Fruit fly (Drosophila melanogaster) whole organism, embryonic: ENCODE data around the gene CG32280.

Experiments used
- B-H2 ChIP-seq: fragments of 200-800 bp; sonication (Bioruptor generic); optimal IDR thresholded peaks from 2 replicates; lab custom pipeline; 2018; ENCODE audit warnings: missing biosample characterization, mild to moderate bottlenecking, missing genetic modification characterization
- CG10654 ChIP-seq: fragments of 200-800 bp; sonication (Bioruptor generic); optimal IDR thresholded peaks from 2 replicates; lab custom pipeline; 2016; ENCODE audit warnings: missing biosample characterization, missing genetic modification characterization
- CG10979 ChIP-seq: fragments of 200-800 bp; sonication (Bioruptor generic); optimal IDR thresholded peaks from 2 replicates; lab custom pipeline; 2018; ENCODE audit warnings: missing biosample characterization, mild to moderate bottlenecking, missing genetic modification characterization, moderate library complexity
- CG11247 ChIP-seq: fragments of 200-800 bp; sonication (Bioruptor generic); IDR thresholded peaks from 2 replicates; pipeline ENCODE4 v1.3.6; 2022; ENCODE audit warnings: missing biosample characterization, missing genetic modification characterization
- CG11560 ChIP-seq: fragments of 200-800 bp; sonication (Bioruptor generic); IDR thresholded peaks from 3 replicates; pipeline ENCODE4 v1.3.6; 2022; ENCODE audit warnings: missing biosample characterization, missing genetic modification characterization
- CG14965 ChIP-seq: fragments of 200-800 bp; sonication (Bioruptor generic); optimal IDR thresholded peaks from 2 replicates; lab custom pipeline; 2016; ENCODE audit warnings: missing biosample characterization, missing genetic modification characterization, borderline replicate concordance
- CG16779 ChIP-seq: fragments of 200-800 bp; sonication (Bioruptor generic); IDR thresholded peaks from 2 replicates; pipeline ENCODE4 v1.3.6; 2022; ENCODE audit warnings: missing biosample characterization, missing genetic modification characterization
- CG16815 ChIP-seq: fragments of 200-800 bp; sonication (Bioruptor generic); optimal IDR thresholded peaks from 3 replicates; lab custom pipeline; 2017; ENCODE audit warnings: missing biosample characterization, mild to moderate bottlenecking, missing genetic modification characterization
- CG17186 ChIP-seq: fragments of 200-800 bp; sonication (Bioruptor generic); optimal IDR thresholded peaks from 3 replicates; lab custom pipeline; 2017; ENCODE audit warnings: missing biosample characterization, missing genetic modification reagents, missing genetic modification characterization
- CG17359 ChIP-seq: fragments of 200-800 bp; sonication (Bioruptor generic); optimal IDR thresholded peaks from 3 replicates; lab custom pipeline; 2018; ENCODE audit warnings: missing biosample characterization, mild to moderate bottlenecking, missing genetic modification characterization, moderate library complexity
- CG18476 ChIP-seq: fragments of 200-800 bp; sonication (Bioruptor generic); optimal IDR thresholded peaks from 2 replicates; lab custom pipeline; 2016; ENCODE audit warnings: missing biosample characterization, mild to moderate bottlenecking, missing genetic modification characterization
- CG18599 ChIP-seq: fragments of 200-800 bp; sonication (Bioruptor generic); optimal IDR thresholded peaks from 3 replicates; lab custom pipeline; 2017; ENCODE audit warnings: missing biosample characterization, missing genetic modification characterization, mild to moderate bottlenecking, moderate library complexity, missing genetic modification reagents
- CG31388 ChIP-seq: fragments of 200-800 bp; sonication (Bioruptor generic); optimal IDR thresholded peaks from 2 replicates; lab custom pipeline; 2016; ENCODE audit warnings: missing biosample characterization, missing genetic modification characterization
- CG31441 ChIP-seq: fragments of 200-800 bp; sonication (Bioruptor generic); IDR thresholded peaks from 2 replicates; pipeline ENCODE4 v1.3.6; 2022; ENCODE audit warnings: missing biosample characterization, missing genetic modification characterization
- CG3995 ChIP-seq: fragments of 200-800 bp; sonication (Bioruptor generic); optimal IDR thresholded peaks from 3 replicates; lab custom pipeline; 2016; ENCODE audit warnings: missing biosample characterization, missing genetic modification characterization
- CG9215 ChIP-seq: fragments of 200-800 bp; sonication (Bioruptor generic); IDR thresholded peaks from 2 replicates; pipeline ENCODE4 v1.3.6; 2022; ENCODE audit warnings: missing biosample characterization, missing genetic modification characterization
- CHES-1-like ChIP-seq: fragments of 200-800 bp; sonication (Bioruptor generic); optimal IDR thresholded peaks from 2 replicates; lab custom pipeline; 2016; ENCODE audit warnings: missing biosample characterization, missing genetic modification characterization
- CTCF ChIP-seq: fragments of 200-800 bp; sonication (Bioruptor generic); optimal IDR thresholded peaks from 2 replicates; lab custom pipeline; 2017; ENCODE audit warnings: missing biosample characterization, mild to moderate bottlenecking, missing genetic modification characterization, moderate library complexity
- Dbx ChIP-seq: fragments of 200-800 bp; sonication (Bioruptor generic); IDR thresholded peaks from 3 replicates; pipeline ENCODE4 v1.3.6; 2022; ENCODE audit warnings: missing biosample characterization, missing genetic modification characterization
- Deaf1 ChIP-seq: fragments of 200-800 bp; optimal IDR thresholded peaks from 3 replicates; lab custom pipeline; 2019; ENCODE audit warnings: missing biosample characterization, mild to moderate bottlenecking, missing genetic modification characterization, moderate library complexity
- Dip2 ChIP-seq: fragments of 200-800 bp; sonication (Bioruptor generic); IDR thresholded peaks from 2 replicates; pipeline ENCODE4 v1.3.6; 2022; ENCODE audit warnings: missing biosample characterization, missing genetic modification characterization
- Doc2 ChIP-seq: fragments of 200-800 bp; sonication (Bioruptor generic); IDR thresholded peaks from 2 replicates; pipeline ENCODE4 v1.3.6; 2022; ENCODE audit warnings: missing biosample characterization, missing genetic modification characterization
- Dp ChIP-seq: fragments of 200-800 bp; sonication (Bioruptor generic); optimal IDR thresholded peaks from 2 replicates; lab custom pipeline; 2018; ENCODE audit warnings: missing biosample characterization, mild to moderate bottlenecking, missing genetic modification characterization, moderate library complexity
- Dref ChIP-seq: fragments of 200-800 bp; sonication (Bioruptor generic); IDR thresholded peaks from 2 replicates; pipeline ENCODE4 v1.3.6; 2022; ENCODE audit warnings: missing biosample characterization, missing genetic modification characterization
- ERR ChIP-seq: fragments of 200-800 bp; sonication (Bioruptor generic); optimal IDR thresholded peaks from 2 replicates; lab custom pipeline; 2016; ENCODE audit warnings: missing biosample characterization, missing genetic modification characterization
- Gug ChIP-seq: fragments of 200-800 bp; sonication (Bioruptor generic); IDR thresholded peaks from 4 replicates; pipeline ENCODE4 v1.3.6; 2022; ENCODE audit warnings: missing biosample characterization, missing genetic modification characterization
- H2.0 ChIP-seq: fragments of 200-800 bp; sonication (Bioruptor generic); IDR thresholded peaks from 2 replicates; pipeline ENCODE4 v1.3.6; 2022; ENCODE audit warnings: missing biosample characterization, missing genetic modification characterization
- HLH54F ChIP-seq: fragments of 200-800 bp; sonication (Bioruptor generic); optimal IDR thresholded peaks from 3 replicates; lab custom pipeline; 2016; ENCODE audit warnings: missing biosample characterization, missing genetic modification characterization
- Lhr ChIP-seq: fragments of 200-800 bp; sonication (Bioruptor generic); optimal IDR thresholded peaks from 3 replicates; lab custom pipeline; 2017; ENCODE audit warnings: mild to moderate bottlenecking, missing biosample characterization, missing genetic modification reagents, missing genetic modification characterization
- Myb ChIP-seq: fragments of 200-800 bp; sonication (Bioruptor generic); optimal IDR thresholded peaks from 2 replicates; lab custom pipeline; 2016; ENCODE audit warnings: missing biosample characterization, missing genetic modification characterization
- Nf-YB ChIP-seq: fragments of 200-800 bp; sonication (Bioruptor generic); optimal IDR thresholded peaks from 3 replicates; lab custom pipeline; 2019; ENCODE audit warnings: missing biosample characterization, mild to moderate bottlenecking, missing genetic modification characterization, moderate library complexity
- Nf-YC ChIP-seq: fragments of 200-800 bp; optimal IDR thresholded peaks from 3 replicates; lab custom pipeline; 2019; ENCODE audit warnings: missing biosample characterization, mild to moderate bottlenecking, missing genetic modification characterization, moderate library complexity
- Spps ChIP-seq: fragments of 200-800 bp; sonication (Bioruptor generic); optimal IDR thresholded peaks from 2 replicates; lab custom pipeline; 2018; ENCODE audit warnings: missing biosample characterization, mild to moderate bottlenecking, missing genetic modification characterization
- amos ChIP-seq: fragments of 200-800 bp; sonication (Bioruptor generic); IDR thresholded peaks from 2 replicates; pipeline ENCODE4 v1.3.6; 2022; ENCODE audit warnings: missing biosample characterization, missing genetic modification characterization; ENCODE audit not compliant: partially characterized antibody
- bbx ChIP-seq: fragments of 200-800 bp; sonication (Bioruptor generic); IDR thresholded peaks from 2 replicates; pipeline ENCODE4 v1.3.6; 2022; ENCODE audit warnings: missing biosample characterization, missing genetic modification characterization; ENCODE audit not compliant: partially characterized antibody
- fd102C ChIP-seq: fragments of 200-800 bp; sonication (Bioruptor generic); optimal IDR thresholded peaks from 2 replicates; lab custom pipeline; 2018; ENCODE audit warnings: missing biosample characterization, mild to moderate bottlenecking, missing genetic modification characterization, moderate library complexity
- gsb-n ChIP-seq: fragments of 200-800 bp; sonication (Bioruptor generic); optimal IDR thresholded peaks from 3 replicates; lab custom pipeline; 2018; ENCODE audit warnings: missing biosample characterization, mild to moderate bottlenecking, missing genetic modification characterization
- kni ChIP-seq: fragments of 200-800 bp; sonication (Bioruptor generic); optimal IDR thresholded peaks from 3 replicates; lab custom pipeline; 2017; ENCODE audit warnings: mild to moderate bottlenecking, missing biosample characterization, missing genetic modification reagents, missing genetic modification characterization
- lov ChIP-seq, 2 experiments: fragments of 200-800 bp in 1 of 2; fragments of >200 bp in 1 of 2; sonication (Bioruptor generic) in 1 of 2; IDR thresholded peaks in 1 of 2; optimal IDR thresholded peaks in 1 of 2; 2 replicates in 1 of 2; 3 replicates in 1 of 2; pipeline versions ENCODE4 v1.3.6 to Lab custom; 2017 to 2022; ENCODE audit warnings: missing biosample characterization in 1 of 2, missing genetic modification characterization in 1 of 2
- nmo ChIP-seq: fragments of 200-800 bp; sonication (Bioruptor generic); optimal IDR thresholded peaks from 2 replicates; lab custom pipeline; 2018; ENCODE audit warnings: missing biosample characterization, mild to moderate bottlenecking, missing genetic modification characterization, moderate library complexity
- schlank ChIP-seq: fragments of 200-800 bp; sonication (Bioruptor generic); optimal IDR thresholded peaks from 2 replicates; lab custom pipeline; 2018; ENCODE audit warnings: missing biosample characterization, mild to moderate bottlenecking, missing genetic modification characterization
- scrt ChIP-seq: fragments of 200-800 bp; sonication (Bioruptor generic); optimal IDR thresholded peaks from 2 replicates; lab custom pipeline; 2018; ENCODE audit warnings: missing biosample characterization, mild to moderate bottlenecking, missing genetic modification characterization, moderate library complexity
- sens ChIP-seq: fragments of 200-800 bp; sonication (Bioruptor generic); peaks from one replicate; lab custom pipeline; 2016; ENCODE audit warnings: missing biosample characterization, missing genetic modification characterization
- sna ChIP-seq: fragments of 200-800 bp; sonication (Bioruptor generic); IDR thresholded peaks from 2 replicates; pipeline ENCODE4 v1.3.6; 2022; ENCODE audit warnings: missing biosample characterization, missing genetic modification characterization; ENCODE audit not compliant: partially characterized antibody
- stc ChIP-seq: fragments of 200-800 bp; sonication (Bioruptor generic); IDR thresholded peaks from 2 replicates; pipeline ENCODE4 v1.3.6; 2022; ENCODE audit warnings: missing biosample characterization, missing genetic modification characterization
- tgo ChIP-seq: fragments of 200-800 bp; sonication (Bioruptor generic); IDR thresholded peaks from 3 replicates; pipeline ENCODE4 v1.3.6; 2022; ENCODE audit warnings: missing biosample characterization, missing genetic modification characterization
- tio ChIP-seq: fragments of 200-800 bp; sonication (Bioruptor generic); optimal IDR thresholded peaks from 2 replicates; lab custom pipeline; 2017; ENCODE audit warnings: missing biosample characterization, missing genetic modification characterization, inconsistent platforms
- tll ChIP-seq, 2 experiments: fragments of 200-800 bp in 1 of 2; fragments of >200 bp in 1 of 2; sonication (Bioruptor generic) in 1 of 2; optimal IDR thresholded peaks; 2 replicates each; lab custom pipeline; 2017 to 2019; ENCODE audit warnings: missing biosample characterization in 2 of 2, missing genetic modification characterization in 2 of 2, mild to moderate bottlenecking in 1 of 2, moderate library complexity in 1 of 2
- tup ChIP-seq: fragments of 200-800 bp; sonication (Bioruptor generic); optimal IDR thresholded peaks from 2 replicates; lab custom pipeline; 2016; ENCODE audit warnings: missing biosample characterization, mild to moderate bottlenecking, missing genetic modification characterization, moderate library complexity
- unc-4 ChIP-seq: fragments of 200-800 bp; sonication (Bioruptor generic); IDR thresholded peaks from 2 replicates; pipeline ENCODE4 v1.3.6; 2022; ENCODE audit warnings: missing biosample characterization, missing genetic modification characterization; ENCODE audit not compliant: partially characterized antibody

The CG32280 gene

dm6 chr3L:3179474-3179873 is 14.5 kb downstream of the CG32280 start (continued):
- peak; percentile 68 for TF ChIP-seq schlank (tag; lab: Kevin White, UChicago)
- TF ChIP-seq Spps (tag; lab: Kevin White, UChicago) = peak; percentile 86
- no peak for TF ChIP-seq CTCF
- no peak for TF ChIP-seq CG31441
- peak; percentile 52 for TF ChIP-seq CG3995 (GFP tag; lab: Kevin White, UChicago)
- TF ChIP-seq CG9215 (GFP tag; lab: Robert Waterston, UW) = peak; percentile 81
- TF ChIP-seq tup (GFP tag; lab: Kevin White, UChicago) = peak; percentile 68
- peak; percentile 90 for TF ChIP-seq CG16779
- peak; percentile 34 for TF ChIP-seq Lhr (GFP tag; lab: Kevin White, UChicago)
- peak; percentile 8 for TF ChIP-seq kni (GFP tag; lab: Kevin White, UChicago)
- TF ChIP-seq sens = peak; percentile 97
- peak; percentile 87 for TF ChIP-seq tgo
- peak; percentile 80 for TF ChIP-seq nmo (GFP tag; lab: Kevin White, UChicago)
- peak; percentile 78 for TF ChIP-seq CG10654 (GFP tag; lab: Kevin White, UChicago)
- peak; percentile 77 for TF ChIP-seq HLH54F (GFP tag; lab: Kevin White, UChicago)
- TF ChIP-seq Doc2 (GFP tag; lab: Robert Waterston, UW) = peak; percentile 75
- TF ChIP-seq CG10979 (tag; lab: Kevin White, UChicago) = peak; percentile 92
- TF ChIP-seq CG14965 (GFP tag; lab: Kevin White, UChicago) = peak; percentile 50
- peak; percentile 44 for TF ChIP-seq CG31388
- TF ChIP-seq Nf-YC (tag; lab: Kevin White, UChicago) = no peak
- no peak for TF ChIP-seq bbx (GFP tag; lab: Robert Waterston, UW)
- TF ChIP-seq ERR (GFP tag; lab: Kevin White, UChicago) = peak; percentile 62
- TF ChIP-seq CG11247 (GFP tag; lab: Robert Waterston, UW) = peak; percentile 86
- no peak for TF ChIP-seq amos
- TF ChIP-seq CG18599 (GFP tag; lab: Kevin White, UChicago) = peak; percentile 91
- no peak for TF ChIP-seq B-H2
- peak; percentile 87 for TF ChIP-seq Gug (GFP tag; lab: Robert Waterston, UW)
- TF ChIP-seq Dip2 (GFP tag; lab: Robert Waterston, UW) = no peak
- TF ChIP-seq Nf-YB = peak; percentile 69
- peak; percentile 78 for TF ChIP-seq H2.0 (GFP tag; lab: Robert Waterston, UW)
- TF ChIP-seq gsb-n (tag; lab: Kevin White, UChicago) = peak; percentile 83
- no peak for TF ChIP-seq Dp (GFP tag; lab: Kevin White, UChicago)
- peak; percentile 18 for TF ChIP-seq CG17186 (GFP tag; lab: Kevin White, UChicago)
- TF ChIP-seq Dref (GFP tag; lab: Robert Waterston, UW) = no peak
- TF ChIP-seq CG18476 (GFP tag; lab: Kevin White, UChicago) = peak; percentile 82
- TF ChIP-seq tll (GFP tag; optimal IDR thresholded peaks at IDR 0.05; lab: Kevin White, UChicago) = no peak
- no peak for TF ChIP-seq sna
- TF ChIP-seq lov (optimal IDR thresholded peaks at IDR 0.05; lab: Kevin White, UChicago) = no peak
- peak; percentile 79; the same call in 1 of the 3 replicates for TF ChIP-seq lov (GFP tag; IDR thresholded peaks at IDR 0.05; lab: Robert Waterston, UW)
- TF ChIP-seq CG16815 = peak; percentile 57
- peak; percentile 84 for TF ChIP-seq Dbx (GFP tag; lab: Robert Waterston, UW)
- TF ChIP-seq scrt = no peak
- TF ChIP-seq stc (GFP tag; lab: Robert Waterston, UW) = peak; percentile 85
- peak; percentile 70; the same call in 2 of the 3 replicates for TF ChIP-seq CG11560 (tag; lab: Robert Waterston, UW)
- TF ChIP-seq Myb (GFP tag; lab: Kevin White, UChicago) = peak; percentile 48
- TF ChIP-seq Deaf1 = no peak
- TF ChIP-seq unc-4 = no peak
- TF ChIP-seq CHES-1-like = peak; percentile 56
- TF ChIP-seq CG17359 = no peak
- peak; percentile 25 for TF ChIP-seq fd102C (GFP tag; lab: Kevin White, UChicago)
- TF ChIP-seq tio (GFP tag; lab: Kevin White, UChicago) = no peak
